Worm (Caenorhabditis elegans) whole organism, L4/young adult: ENCODE data around the gene figl-1.

ENCODE experiments used
- W03F9.2 ChIP-seq: fragments of 150-350 bp; optimal IDR thresholded peaks from 2 replicates; lab custom pipeline; 2014; ENCODE audit warnings: missing biosample characterization, missing genetic modification characterization
- dao-5 ChIP-seq: sonication (generic microtip); optimal IDR thresholded peaks from 2 replicates; lab custom pipeline; 2016; ENCODE audit warnings: missing genotype, missing genetic modification characterization, moderate library complexity, missing compliant biosample characterization
- him-1 ChIP-seq: sonication (generic microtip); optimal IDR thresholded peaks from 2 replicates; lab custom pipeline; 2016; ENCODE audit warnings: missing genotype, missing genetic modification reagents, missing genetic modification characterization, missing compliant biosample characterization

The figl-1 gene

DNA sequence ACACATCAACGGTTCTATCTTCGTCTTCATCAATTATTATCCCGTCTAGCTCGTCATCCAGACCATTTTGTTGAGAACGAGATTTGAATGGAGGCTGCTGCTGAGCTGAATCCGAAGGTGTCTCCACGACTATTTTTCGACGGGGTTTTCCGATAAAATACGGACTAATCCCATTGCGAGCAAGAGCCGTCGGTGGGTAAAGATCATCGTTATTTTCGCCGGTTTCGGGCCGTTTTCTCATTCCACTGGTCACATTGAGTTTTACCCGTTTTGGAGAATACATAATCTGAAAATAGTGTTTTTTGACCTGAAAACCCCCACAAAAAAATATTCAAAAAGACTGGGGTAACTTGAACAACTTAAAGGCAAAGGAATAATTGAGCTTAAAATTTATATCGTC lies at the start of gene figl-1:
TSS of gene figl-1 (minus strand) at position 286 of the 400 bp plus-strand sequence.
- TF ChIP-seq W03F9.2 (tag; lab: Kevin White, UChicago) (no peak), dao-5 (tag; lab: Kevin White, UChicago) (no peak), him-1 (no peak)

DNA sequence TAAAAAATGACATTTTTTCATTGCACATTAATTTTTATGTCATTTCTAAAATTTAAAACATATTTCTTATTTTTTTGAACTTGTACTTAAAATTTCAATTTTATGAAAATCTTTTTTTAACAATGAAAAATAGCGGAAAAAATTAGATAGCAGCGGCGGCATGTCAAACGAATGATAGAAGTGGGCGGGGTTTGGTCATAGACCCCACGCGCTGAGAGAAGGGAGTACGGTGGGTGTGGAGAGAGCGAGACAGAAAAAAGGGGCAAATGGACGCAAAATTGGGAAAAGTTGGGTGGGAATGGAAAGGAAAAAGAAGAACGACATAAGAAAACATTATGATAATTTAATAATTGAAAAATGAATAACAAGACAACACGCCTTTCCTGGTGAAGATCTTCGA lies 42.1 kb upstream of the figl-1 start:
- no peak for TF ChIP-seq him-1
- no peak for TF ChIP-seq dao-5 (tag; lab: Kevin White, UChicago)
- no peak for TF ChIP-seq W03F9.2 (tag; lab: Kevin White, UChicago)

DNA sequence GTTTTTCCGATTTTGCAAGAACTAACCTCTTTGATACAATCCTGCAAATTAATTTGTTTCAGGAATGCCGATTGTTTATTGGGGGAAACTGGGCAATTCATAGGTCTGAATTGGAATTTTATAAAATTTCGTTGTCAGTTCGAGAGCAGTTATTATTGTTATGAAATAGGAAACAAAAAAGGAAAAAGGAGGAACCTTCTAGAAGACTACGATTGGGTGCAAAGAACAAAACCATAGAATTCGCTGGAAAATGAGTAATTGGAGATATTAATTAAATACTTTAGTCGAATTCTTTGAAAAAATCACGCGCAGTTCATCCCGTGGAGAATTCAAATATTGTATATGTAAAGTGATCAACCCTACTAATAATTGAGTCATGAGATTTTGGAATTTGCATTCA lies 41.6 kb upstream of the figl-1 start, which contains the start of gene F13A2.9:
TSS of gene F13A2.9 (minus strand) at position 101 of the 400 bp plus-strand sequence.
- TF ChIP-seq him-1 (no peak), W03F9.2 (tag; lab: Kevin White, UChicago) (no peak), dao-5 (tag; lab: Kevin White, UChicago) (no peak)

DNA sequence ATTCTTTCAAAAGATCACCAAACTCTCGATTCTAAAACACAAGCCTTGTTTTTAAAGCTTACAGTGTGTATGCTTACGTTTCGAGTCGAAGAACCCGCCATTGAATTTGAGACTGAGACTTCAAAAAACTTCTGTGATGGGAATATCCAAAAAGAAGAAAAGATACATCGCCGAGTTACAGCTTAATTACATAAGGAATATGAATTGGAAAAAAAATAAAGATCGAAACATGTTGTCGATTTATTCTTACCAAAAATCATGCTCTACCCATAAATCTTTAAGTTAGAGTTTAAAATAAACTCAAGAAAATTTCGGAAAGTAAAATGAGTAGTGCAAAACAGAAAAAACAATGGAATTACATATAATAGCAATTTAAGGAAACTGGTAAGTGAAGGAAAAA lies 40.4 kb upstream of the figl-1 start, which contains the start of gene F13A2.10:
TSS of gene F13A2.10 (minus strand) at position 101 of the 400 bp plus-strand sequence.
- TF ChIP-seq W03F9.2 (tag; lab: Kevin White, UChicago): no peak
- no peak for TF ChIP-seq him-1
- TF ChIP-seq dao-5 (tag; lab: Kevin White, UChicago): no peak

DNA sequence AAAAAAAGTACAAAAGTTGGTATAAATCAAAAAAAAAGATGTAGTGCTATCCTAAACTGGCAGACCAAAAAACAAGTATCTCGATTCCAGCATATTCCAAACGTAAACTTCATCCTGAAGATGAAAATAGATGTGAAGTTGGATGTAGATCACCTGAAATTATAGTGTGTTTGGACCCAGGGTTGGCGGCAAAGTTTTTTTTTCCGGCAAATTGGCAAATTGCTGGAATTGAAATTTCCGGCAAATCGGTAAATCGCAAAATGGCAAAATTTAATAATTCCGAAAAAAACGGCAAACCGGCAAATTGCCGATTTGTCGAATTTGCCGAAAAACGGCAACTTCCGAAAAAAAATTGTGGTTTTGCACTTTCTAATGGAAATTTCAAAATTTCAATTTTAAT lies 38.7 kb upstream of the figl-1 start, which contains the start of gene F13A2.2:
TSS of gene F13A2.2 (minus strand) at position 101 of the 400 bp plus-strand sequence.
- TF ChIP-seq dao-5 (tag; lab: Kevin White, UChicago) (no peak), him-1 (no peak), W03F9.2 (tag; lab: Kevin White, UChicago) (no peak)

DNA sequence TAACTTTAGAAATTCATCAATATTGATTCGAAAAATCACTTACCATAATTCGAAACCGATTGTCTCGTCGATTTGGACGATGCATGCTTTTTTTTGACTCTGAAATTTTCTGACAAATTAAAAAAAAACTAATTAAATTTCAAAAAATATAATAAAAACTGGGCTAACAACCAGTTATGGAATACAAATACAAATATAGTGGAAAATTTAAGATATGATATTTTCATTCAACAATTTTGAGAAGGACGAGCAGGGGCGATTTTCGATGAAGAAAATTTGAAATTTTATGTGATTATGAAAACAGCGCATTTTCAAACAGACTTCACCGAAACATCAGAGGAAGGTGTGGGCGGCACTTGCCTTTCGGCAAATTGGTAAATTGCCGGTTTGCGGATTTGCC lies 36.5 kb upstream of the figl-1 start, which contains the start of gene F13A2.1:
TSS of gene F13A2.1 (minus strand) at position 101 of the 400 bp plus-strand sequence.
- TF ChIP-seq W03F9.2 (tag; lab: Kevin White, UChicago) (no peak), dao-5 (tag; lab: Kevin White, UChicago) (no peak), him-1 (no peak)

DNA sequence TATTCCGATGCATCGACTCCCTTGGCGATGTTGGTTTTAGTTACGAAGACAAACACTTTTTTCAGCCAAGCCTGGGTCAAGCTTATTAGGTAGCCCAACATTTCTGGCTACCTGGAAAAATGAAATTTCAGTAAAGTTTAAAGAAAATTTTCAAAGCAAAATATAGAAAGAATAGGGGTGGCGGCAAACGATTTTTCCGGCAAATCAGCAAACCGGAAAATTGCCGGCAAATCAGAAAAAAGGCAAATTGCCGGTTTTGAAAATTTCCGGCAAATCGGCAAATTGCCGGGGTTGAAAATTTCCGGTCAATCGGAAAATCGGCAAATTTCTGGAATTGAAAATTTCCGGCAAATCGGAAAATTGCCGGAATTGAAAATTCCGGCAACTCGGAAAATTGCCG lies 31.8 kb upstream of the figl-1 start, which contains the start of gene F32D1.8:
TSS of gene F32D1.8 (minus strand) at position 101 of the 400 bp plus-strand sequence.
- TF ChIP-seq dao-5 (tag; lab: Kevin White, UChicago) (no peak), W03F9.2 (tag; lab: Kevin White, UChicago) (no peak), him-1 (no peak)

DNA sequence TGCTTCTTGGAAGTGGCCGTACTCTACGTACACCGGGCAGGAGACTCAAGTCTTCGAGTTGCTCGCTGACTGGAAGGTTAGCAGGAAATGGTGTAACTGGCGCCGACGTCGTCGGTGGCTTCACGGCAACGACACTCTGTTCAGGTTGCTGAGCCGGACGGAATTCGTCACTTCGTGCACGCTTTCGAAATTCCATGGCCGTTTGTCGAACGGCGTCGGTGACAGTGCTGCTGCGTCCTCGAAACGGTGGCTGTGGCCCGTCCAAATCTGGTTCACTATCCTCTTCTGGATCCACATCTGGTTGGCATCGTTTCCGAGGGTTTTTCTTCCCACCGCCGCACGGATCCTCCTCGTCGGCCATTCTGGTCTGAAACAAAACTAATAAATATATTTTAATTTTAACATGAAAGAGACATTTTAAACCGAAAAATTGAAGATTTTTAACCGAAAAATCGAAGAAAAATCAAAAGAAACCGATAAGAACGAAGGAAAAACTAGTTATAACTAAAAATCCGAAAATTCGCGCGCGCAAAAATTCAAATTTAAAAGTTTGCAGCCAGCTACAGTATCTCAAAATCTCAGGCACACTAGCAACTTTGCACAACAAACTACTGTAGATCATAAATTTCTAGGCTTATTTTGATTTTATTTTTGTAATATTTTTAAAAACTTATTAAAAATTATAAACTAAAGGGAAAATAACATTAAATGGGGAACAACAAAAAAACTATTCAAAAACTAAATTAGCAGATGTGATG lies 30.2 kb upstream of the figl-1 start, which contains the start of gene F32D1.7:
TSS of gene F32D1.7 (minus strand) at position 367 of the 758 bp plus-strand sequence.
- TF ChIP-seq dao-5 (tag; lab: Kevin White, UChicago): no peak
- TF ChIP-seq W03F9.2 (tag; lab: Kevin White, UChicago): peak; percentile 11

DNA sequence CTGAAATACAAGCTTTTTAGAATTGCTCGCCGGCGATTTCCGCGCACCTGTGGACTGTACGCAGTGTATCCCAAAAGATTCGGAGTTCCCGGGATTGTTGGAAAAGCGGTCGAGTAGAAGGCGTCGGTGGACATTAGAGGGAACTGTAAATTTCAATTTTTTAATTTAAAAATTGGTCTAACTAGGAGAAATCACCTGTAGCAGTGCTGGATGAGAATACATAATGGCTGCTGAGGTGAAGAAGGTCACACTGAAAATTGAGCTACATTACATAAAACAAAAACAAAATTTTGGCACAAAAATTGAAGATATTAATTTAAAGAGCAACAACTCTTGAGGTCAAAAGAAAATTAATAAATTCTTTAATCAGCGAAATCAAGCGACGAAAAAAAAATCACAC lies 28.8 kb upstream of the figl-1 start, which contains the start of gene neg-1:
TSS of gene neg-1 (minus strand) at position 250 of the 400 bp plus-strand sequence.
- TF ChIP-seq W03F9.2 (tag; lab: Kevin White, UChicago): no peak
- TF ChIP-seq dao-5 (tag; lab: Kevin White, UChicago): no peak
- TF ChIP-seq him-1: no peak

DNA sequence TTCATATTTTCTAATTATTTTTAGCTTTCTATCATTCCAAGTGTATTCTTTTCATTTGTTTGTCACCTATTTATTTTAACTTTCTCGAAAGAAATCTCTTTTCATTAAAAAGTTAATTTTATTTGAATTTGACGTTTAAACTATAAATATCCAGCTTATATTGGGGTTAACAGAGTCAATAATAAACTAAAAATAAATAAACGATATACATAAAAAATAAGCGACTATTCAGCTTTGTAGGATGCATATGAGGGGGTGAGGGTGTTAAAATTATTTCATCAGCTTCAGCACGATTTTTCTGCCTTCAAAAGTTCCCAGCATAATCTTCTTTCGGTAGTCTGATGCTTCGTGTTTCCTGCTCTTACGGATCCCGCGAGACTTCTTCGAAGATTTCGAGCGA lies 27.9 kb upstream of the figl-1 start:
- no peak for TF ChIP-seq dao-5 (tag; lab: Kevin White, UChicago)
- no peak for TF ChIP-seq him-1

DNA sequence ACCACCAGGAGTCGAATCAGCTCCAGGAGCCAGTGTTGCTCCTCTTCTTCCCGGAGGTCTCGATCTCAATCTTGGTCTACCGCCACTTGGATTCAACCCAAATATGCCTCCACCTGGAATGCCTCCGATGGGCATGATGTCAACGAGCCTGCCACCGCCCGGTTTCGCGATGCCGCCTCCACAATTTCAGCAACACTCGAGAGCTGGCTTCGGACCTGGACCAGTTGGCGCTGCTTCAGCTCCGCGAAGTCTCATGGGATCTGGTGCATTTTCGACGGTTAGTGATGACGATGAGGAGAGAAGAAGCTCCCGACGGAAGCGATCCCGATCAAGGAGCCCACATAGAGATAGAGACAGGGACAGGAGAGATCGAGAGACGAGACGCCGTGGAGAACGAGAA lies 27.2 kb upstream of the figl-1 start:
- no peak for TF ChIP-seq him-1
- no peak for TF ChIP-seq dao-5 (tag; lab: Kevin White, UChicago)
- no peak for TF ChIP-seq W03F9.2 (tag; lab: Kevin White, UChicago)

DNA sequence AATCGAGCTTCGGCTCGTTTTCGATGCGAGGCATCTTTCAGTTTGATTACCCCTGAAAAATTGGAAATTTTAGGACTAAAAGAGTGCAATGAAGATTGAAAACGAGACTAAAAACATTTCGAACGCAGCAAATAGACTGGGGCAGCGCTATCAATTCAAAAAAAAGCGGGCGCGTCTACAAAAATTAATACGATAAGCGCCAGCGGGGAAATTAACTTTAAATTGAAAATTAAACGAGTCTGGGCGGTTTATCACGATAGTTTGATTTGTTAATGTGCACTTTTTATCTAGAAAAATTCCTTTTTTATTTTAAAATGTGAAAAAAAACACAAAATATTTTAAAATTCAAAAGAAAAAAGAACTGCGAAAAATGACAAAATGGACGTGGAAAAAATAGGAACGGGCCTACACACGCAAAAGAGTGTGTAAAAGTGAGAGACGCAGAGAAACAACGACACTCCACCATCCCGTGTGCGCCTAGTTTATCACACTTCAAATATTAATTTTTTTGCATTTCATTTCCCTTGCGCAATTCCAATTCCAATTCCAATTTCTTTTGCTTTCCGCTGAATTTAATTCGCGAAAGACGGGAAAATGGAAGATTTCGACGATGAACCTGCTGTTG lies 25.6 kb upstream of the figl-1 start, which contains the start of the genes gmpr-1 and fipp-1:
TSS of gene gmpr-1 (minus strand) at position 75 of the 625 bp plus-strand sequence.
TSS of gene fipp-1 (plus strand) at position 499 of the 625 bp plus-strand sequence.
- TF ChIP-seq dao-5 (tag; lab: Kevin White, UChicago): no peak
- no peak for TF ChIP-seq him-1
- TF ChIP-seq W03F9.2 (tag; lab: Kevin White, UChicago): peak; percentile 6

DNA sequence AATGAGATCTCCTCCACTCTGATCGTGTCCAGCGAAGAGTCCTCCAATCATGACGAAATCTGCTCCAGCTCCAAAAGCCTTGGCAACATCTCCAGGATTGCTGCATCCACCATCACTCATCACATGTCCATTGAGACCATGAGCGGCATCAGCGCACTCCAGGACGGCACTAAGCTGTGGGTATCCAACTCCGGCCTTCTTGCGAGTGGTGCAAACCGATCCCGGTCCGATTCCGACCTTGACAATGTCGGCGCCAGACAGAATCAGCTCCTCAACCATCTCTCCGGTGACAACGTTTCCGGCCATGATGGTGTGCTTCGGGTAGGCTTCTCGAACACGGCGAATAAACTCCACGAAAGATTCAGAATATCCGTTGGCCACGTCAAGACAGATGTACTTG lies 24.7 kb upstream of the figl-1 start:
- TF ChIP-seq dao-5 (tag; lab: Kevin White, UChicago) (no peak), him-1 (no peak), W03F9.2 (tag; lab: Kevin White, UChicago) (no peak)

DNA sequence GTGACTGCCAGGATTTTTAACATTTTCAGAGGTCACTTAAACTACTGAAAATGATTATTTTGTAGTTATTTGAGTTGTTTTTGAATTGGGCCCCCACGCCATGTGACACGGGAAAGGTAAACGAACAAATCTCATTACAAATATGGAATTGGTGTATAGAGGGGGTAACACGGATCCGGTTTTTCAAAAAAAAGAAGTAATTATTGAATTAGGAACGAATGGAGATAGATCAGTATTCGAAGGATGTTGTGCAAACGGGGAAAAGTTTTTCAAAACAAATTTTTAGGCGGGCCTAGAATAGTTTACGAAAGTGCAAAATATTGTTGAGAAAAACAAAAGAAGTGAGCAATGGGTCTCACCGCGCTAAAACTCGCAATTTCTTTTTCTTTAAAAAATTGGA lies 20.6 kb upstream of the figl-1 start, which contains the start of gene F32D1.11:
TSS of gene F32D1.11 (minus strand) at position 101 of the 400 bp plus-strand sequence.
- TF ChIP-seq W03F9.2 (tag; lab: Kevin White, UChicago) (no peak), dao-5 (tag; lab: Kevin White, UChicago) (no peak), him-1 (no peak)
